Fruit fly (Drosophila melanogaster) whole organism, embryonic: Measurements from ENCODE around the gene Mur2B.
A peak's percentile ranks its signal among the peaks of the same experiment; 100 is the strongest.

Experiments
- Atf-2 ChIP-seq: fragments of 200-800 bp; sonication (Bioruptor generic); optimal IDR thresholded peaks from 2 replicates; lab custom pipeline; 2016; ENCODE audit warnings: missing biosample characterization, missing genetic modification characterization
- Bgb ChIP-seq: fragments of 200-800 bp; sonication (Bioruptor generic); IDR thresholded peaks from 2 replicates; pipeline ENCODE4 v1.3.6; 2022; ENCODE audit warnings: missing biosample characterization, missing genetic modification characterization; ENCODE audit not compliant: partially characterized antibody
- CG10147 ChIP-seq: fragments of 200-800 bp; sonication (Bioruptor generic); optimal IDR thresholded peaks from 2 replicates; lab custom pipeline; 2019; ENCODE audit warnings: missing biosample characterization, mild to moderate bottlenecking, missing genetic modification characterization, moderate library complexity
- CG11247 ChIP-seq: fragments of 200-800 bp; sonication (Bioruptor generic); IDR thresholded peaks from 2 replicates; pipeline ENCODE4 v1.3.6; 2022; ENCODE audit warnings: missing biosample characterization, missing genetic modification characterization
- CG13424 ChIP-seq: fragments of 200-800 bp; sonication (Bioruptor generic); optimal IDR thresholded peaks from 2 replicates; lab custom pipeline; 2019; ENCODE audit warnings: missing biosample characterization, mild to moderate bottlenecking, missing genetic modification characterization, moderate library complexity
- CG15011 ChIP-seq: fragments of 200-800 bp; sonication (Bioruptor generic); optimal IDR thresholded peaks from 3 replicates; lab custom pipeline; 2018; ENCODE audit warnings: missing biosample characterization, mild to moderate bottlenecking, missing genetic modification characterization
- CG17829 ChIP-seq: fragments of 200-800 bp; optimal IDR thresholded peaks from 2 replicates; lab custom pipeline; 2019; ENCODE audit warnings: missing biosample characterization, mild to moderate bottlenecking, missing genetic modification characterization, moderate library complexity
- CG2678 ChIP-seq: fragments of 200-800 bp; sonication (Bioruptor generic); optimal IDR thresholded peaks from 3 replicates; lab custom pipeline; 2019; ENCODE audit warnings: missing biosample characterization, mild to moderate bottlenecking, missing genetic modification characterization, moderate library complexity
- CG2712 ChIP-seq: fragments of 200-800 bp; optimal IDR thresholded peaks from 3 replicates; lab custom pipeline; 2019; ENCODE audit warnings: missing biosample characterization, mild to moderate bottlenecking, missing genetic modification characterization, moderate library complexity
- CG32772 ChIP-seq: fragments of 200-800 bp; sonication (Bioruptor generic); IDR thresholded peaks from 2 replicates; pipeline ENCODE4 v1.3.6; 2022; ENCODE audit warnings: missing biosample characterization, missing genetic modification characterization
- CG3407 ChIP-seq: fragments of 200-800 bp; sonication (Bioruptor generic); optimal IDR thresholded peaks from 2 replicates; lab custom pipeline; 2018; ENCODE audit warnings: missing biosample characterization, mild to moderate bottlenecking, missing genetic modification characterization
- CG3838 ChIP-seq: fragments of 200-800 bp; sonication (Bioruptor generic); optimal IDR thresholded peaks from 3 replicates; lab custom pipeline; 2016; ENCODE audit warnings: missing biosample characterization, missing genetic modification characterization
- CG4328 ChIP-seq: fragments of 200-800 bp; sonication (Bioruptor generic); optimal IDR thresholded peaks from 3 replicates; lab custom pipeline; 2017; ENCODE audit warnings: missing biosample characterization, missing genetic modification reagents, missing genetic modification characterization
- CG6791 ChIP-seq: fragments of 200-800 bp; sonication (Bioruptor generic); IDR thresholded peaks from 3 replicates; pipeline ENCODE4 v1.3.6; 2022; ENCODE audit warnings: missing biosample characterization, missing genetic modification characterization; ENCODE audit not compliant: partially characterized antibody
- CG7271 ChIP-seq: fragments of 200-800 bp; sonication (Bioruptor generic); optimal IDR thresholded peaks from 2 replicates; lab custom pipeline; 2018; ENCODE audit warnings: missing biosample characterization, mild to moderate bottlenecking, missing genetic modification characterization, moderate library complexity
- Chrac-16 ChIP-seq: fragments of 200-800 bp; sonication (Bioruptor generic); optimal IDR thresholded peaks from 3 replicates; lab custom pipeline; 2016; ENCODE audit warnings: missing biosample characterization, missing genetic modification characterization
- CrebB ChIP-seq: fragments of 200-800 bp; sonication (Bioruptor generic); optimal IDR thresholded peaks from 3 replicates; lab custom pipeline; 2018; ENCODE audit warnings: missing biosample characterization, mild to moderate bottlenecking, missing genetic modification characterization
- D ChIP-seq, 2 experiments: fragments of 200-800 bp in 1 of 2; fragments of >200 bp in 1 of 2; sonication (Bioruptor generic) in 1 of 2; optimal IDR thresholded peaks; 2 replicates in 1 of 2; 3 replicates in 1 of 2; lab custom pipeline; 2017; ENCODE audit warnings: mild to moderate bottlenecking in 1 of 2, missing biosample characterization in 1 of 2, missing genetic modification characterization in 1 of 2, missing genetic modification reagents in 1 of 2
- Dip2 ChIP-seq: fragments of 200-800 bp; sonication (Bioruptor generic); IDR thresholded peaks from 2 replicates; pipeline ENCODE4 v1.3.6; 2022; ENCODE audit warnings: missing biosample characterization, missing genetic modification characterization
- Dref ChIP-seq: fragments of 200-800 bp; sonication (Bioruptor generic); IDR thresholded peaks from 2 replicates; pipeline ENCODE4 v1.3.6; 2022; ENCODE audit warnings: missing biosample characterization, missing genetic modification characterization
- Ets65A ChIP-seq: fragments of 200-800 bp; sonication (Bioruptor generic); peaks from one replicate; lab custom pipeline; 2016; ENCODE audit warnings: missing biosample characterization, missing genetic modification characterization
- Fer3 ChIP-seq: fragments of 200-800 bp; sonication (Bioruptor generic); optimal IDR thresholded peaks from 2 replicates; lab custom pipeline; 2018; ENCODE audit warnings: missing biosample characterization, mild to moderate bottlenecking, missing genetic modification characterization, moderate library complexity
- HLH54F ChIP-seq: fragments of 200-800 bp; sonication (Bioruptor generic); optimal IDR thresholded peaks from 3 replicates; lab custom pipeline; 2016; ENCODE audit warnings: missing biosample characterization, missing genetic modification characterization
- Hmr ChIP-seq: fragments of 200-800 bp; sonication (Bioruptor generic); optimal IDR thresholded peaks from 3 replicates; lab custom pipeline; 2017; ENCODE audit warnings: mild to moderate bottlenecking, missing biosample characterization, missing genetic modification reagents, missing genetic modification characterization
- Hr51 ChIP-seq, 2 experiments: fragments of 200-800 bp; sonication (Bioruptor generic); optimal IDR thresholded peaks; 2 replicates in 1 of 2; 3 replicates in 1 of 2; lab custom pipeline; 2016 to 2018; ENCODE audit warnings: missing biosample characterization in 2 of 2, missing genetic modification characterization in 2 of 2, mild to moderate bottlenecking in 1 of 2, moderate library complexity in 1 of 2
- Hr78 ChIP-seq, 2 experiments: fragments of 200-800 bp in 1 of 2; fragments of >200 bp in 1 of 2; sonication (Bioruptor generic) in 1 of 2; optimal IDR thresholded peaks; 2 replicates each; lab custom pipeline; 2017 to 2019; ENCODE audit warnings: missing biosample characterization in 2 of 2, missing genetic modification characterization in 2 of 2, mild to moderate bottlenecking in 1 of 2, moderate library complexity in 1 of 2
- Mad ChIP-seq: fragments of 200-800 bp; sonication (Bioruptor generic); optimal IDR thresholded peaks from 2 replicates; lab custom pipeline; 2016; ENCODE audit warnings: missing biosample characterization, missing genetic modification characterization
- Mrtf ChIP-seq: fragments of 200-800 bp; sonication (Bioruptor generic); IDR thresholded peaks from 3 replicates; pipeline ENCODE4 v1.3.6; 2022; ENCODE audit warnings: missing biosample characterization, missing genetic modification characterization
- NFAT ChIP-seq: fragments of 200-800 bp; sonication (Bioruptor generic); IDR thresholded peaks from 2 replicates; pipeline ENCODE4 v1.3.6; 2022; ENCODE audit warnings: missing biosample characterization, missing genetic modification characterization
- Oli ChIP-seq: fragments of 200-800 bp; sonication (Bioruptor generic); optimal IDR thresholded peaks from 2 replicates; lab custom pipeline; 2018; ENCODE audit warnings: missing biosample characterization, mild to moderate bottlenecking, missing genetic modification characterization, moderate library complexity
- Pdp1 ChIP-seq, 2 experiments: fragments of 200-800 bp; sonication (Bioruptor generic); optimal IDR thresholded peaks; 3 replicates each; lab custom pipeline; 2016; ENCODE audit warnings: missing biosample characterization in 2 of 2, missing genetic modification characterization in 2 of 2, mild to moderate bottlenecking in 1 of 2, moderate library complexity in 1 of 2
- amos ChIP-seq: fragments of 200-800 bp; sonication (Bioruptor generic); IDR thresholded peaks from 2 replicates; pipeline ENCODE4 v1.3.6; 2022; ENCODE audit warnings: missing biosample characterization, missing genetic modification characterization; ENCODE audit not compliant: partially characterized antibody
- ara ChIP-seq: fragments of 200-800 bp; sonication (Bioruptor generic); IDR thresholded peaks from 2 replicates; pipeline ENCODE4 v1.3.6; 2022; ENCODE audit warnings: missing biosample characterization, missing genetic modification characterization
- ase ChIP-seq: fragments of 200-800 bp; sonication (Bioruptor generic); IDR thresholded peaks from 3 replicates; pipeline ENCODE4 v1.3.6; 2022; ENCODE audit warnings: missing biosample characterization, missing genetic modification characterization
- bowl ChIP-seq: fragments of 200-800 bp; sonication (Bioruptor generic); IDR thresholded peaks from 2 replicates; pipeline ENCODE4 v1.3.6; 2022; ENCODE audit warnings: missing biosample characterization, missing genetic modification characterization
- cas ChIP-seq: fragments of 200-800 bp; sonication (Bioruptor generic); IDR thresholded peaks from 2 replicates; pipeline ENCODE4 v1.3.6; 2022; ENCODE audit warnings: missing biosample characterization, missing genetic modification characterization
- cato ChIP-seq: fragments of 200-800 bp; sonication (Bioruptor generic); optimal IDR thresholded peaks from 2 replicates; lab custom pipeline; 2016; ENCODE audit warnings: missing biosample characterization, missing genetic modification characterization, borderline replicate concordance
- chif ChIP-seq, 2 experiments: fragments of 200-800 bp; sonication (Bioruptor generic); optimal IDR thresholded peaks; 3 replicates each; lab custom pipeline; 2016; ENCODE audit warnings: missing biosample characterization in 2 of 2, missing genetic modification characterization in 2 of 2
- dmrt99B ChIP-seq: fragments of 200-800 bp; sonication (Bioruptor generic); optimal IDR thresholded peaks from 2 replicates; lab custom pipeline; 2018; ENCODE audit warnings: missing biosample characterization, mild to moderate bottlenecking, missing genetic modification characterization, moderate library complexity
- fd102C ChIP-seq: fragments of 200-800 bp; sonication (Bioruptor generic); optimal IDR thresholded peaks from 2 replicates; lab custom pipeline; 2018; ENCODE audit warnings: missing biosample characterization, mild to moderate bottlenecking, missing genetic modification characterization, moderate library complexity
- her ChIP-seq: fragments of 200-800 bp; sonication (Bioruptor generic); optimal IDR thresholded peaks from 2 replicates; lab custom pipeline; 2016; ENCODE audit warnings: missing biosample characterization, missing genetic modification characterization
- inv ChIP-seq: fragments of 200-800 bp; sonication (Bioruptor generic); IDR thresholded peaks from 2 replicates; pipeline ENCODE4 v1.3.6; 2022; ENCODE audit warnings: missing biosample characterization, missing genetic modification characterization; ENCODE audit not compliant: partially characterized antibody
- lab ChIP-seq: fragments of 200-800 bp; sonication (Bioruptor generic); optimal IDR thresholded peaks from 3 replicates; lab custom pipeline; 2017; ENCODE audit warnings: missing biosample characterization, missing genetic modification characterization, mild to moderate bottlenecking, moderate library complexity, missing genetic modification reagents
- lola ChIP-seq, 3 experiments: fragments of >200 bp in 2 of 3; fragments of 200-800 bp in 1 of 3; sonication (Bioruptor generic) in 1 of 3; optimal IDR thresholded peaks; 2 replicates each; lab custom pipeline; 2017 to 2019; ENCODE audit warnings: missing biosample characterization in 3 of 3, missing genetic modification characterization in 3 of 3, mild to moderate bottlenecking in 1 of 3, moderate library complexity in 1 of 3
- nau ChIP-seq: fragments of 200-800 bp; sonication (Bioruptor generic); optimal IDR thresholded peaks from 3 replicates; lab custom pipeline; 2017; ENCODE audit warnings: missing biosample characterization, mild to moderate bottlenecking, missing genetic modification characterization, missing genetic modification reagents
- pita ChIP-seq: fragments of 200-800 bp; sonication (Bioruptor generic); optimal IDR thresholded peaks from 2 replicates; lab custom pipeline; 2017; ENCODE audit warnings: missing biosample characterization, mild to moderate bottlenecking, missing genetic modification characterization
- ro ChIP-seq: fragments of 200-800 bp; sonication (Bioruptor generic); IDR thresholded peaks from 2 replicates; pipeline ENCODE4 v1.3.6; 2022; ENCODE audit warnings: missing biosample characterization, missing genetic modification characterization
- slbo ChIP-seq: fragments of 200-800 bp; sonication (Bioruptor generic); IDR thresholded peaks from 2 replicates; pipeline ENCODE4 v1.3.6; 2022; ENCODE audit warnings: missing biosample characterization, missing genetic modification characterization
- tap ChIP-seq: fragments of 200-800 bp; optimal IDR thresholded peaks from 3 replicates; lab custom pipeline; 2019; ENCODE audit warnings: missing biosample characterization, mild to moderate bottlenecking, missing genetic modification characterization, moderate library complexity
- toy ChIP-seq: fragments of 200-800 bp; sonication (Bioruptor generic); IDR thresholded peaks from 2 replicates; pipeline ENCODE4 v1.3.6; 2022; ENCODE audit warnings: missing biosample characterization, missing genetic modification characterization

Gene Mur2B

DNA sequence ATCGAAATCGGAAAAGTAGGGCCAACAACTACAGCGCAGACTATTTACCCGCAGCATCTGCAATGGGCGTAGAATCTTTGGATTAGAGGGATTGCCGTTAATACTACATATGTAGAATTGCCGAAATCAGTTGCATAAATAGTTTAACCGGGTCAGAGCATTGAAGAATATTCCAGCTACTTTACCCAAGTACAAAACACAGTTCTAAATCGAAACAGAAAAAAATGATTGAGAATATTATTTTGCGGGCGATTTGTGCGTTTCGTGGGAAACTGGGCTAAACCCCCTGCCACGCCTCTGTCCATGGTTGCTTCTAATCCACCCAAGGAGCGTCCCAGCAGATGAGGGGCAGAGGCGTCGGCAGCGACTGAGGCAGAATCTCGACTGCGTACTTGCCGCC is 88.3 kb downstream of the Mur2B start (continued):
- TF ChIP-seq lola (GFP tag; optimal IDR thresholded peaks at IDR 0.05; lab: Kevin White, UChicago): no peak
- TF ChIP-seq Dref: no peak
- no peak for TF ChIP-seq CG32772 (GFP tag; lab: Robert Waterston, UW)
- TF ChIP-seq CG3407 (GFP tag; lab: Kevin White, UChicago): no peak
- no peak for TF ChIP-seq Pdp1 (GFP tag; optimal IDR thresholded peaks at IDR 0.05; lab: Kevin White, UChicago)
- peak; percentile 19; the same call in 1 of the 2 replicates for TF ChIP-seq slbo (GFP tag; lab: Robert Waterston, UW)
- TF ChIP-seq tap (tag; lab: Kevin White, UChicago): no peak
- TF ChIP-seq cas: no peak
- no peak for TF ChIP-seq Chrac-16 (GFP tag; lab: Kevin White, UChicago)
- no peak for TF ChIP-seq D (optimal IDR thresholded peaks at IDR 0.05; lab: Kevin White, UChicago)
- TF ChIP-seq D (GFP tag; optimal IDR thresholded peaks at IDR 0.05; lab: Kevin White, UChicago): no peak
- TF ChIP-seq ase (GFP tag; lab: Robert Waterston, UW): no peak
- TF ChIP-seq pita (GFP tag; lab: Kevin White, UChicago): no peak
- TF ChIP-seq Mad: no peak
- TF ChIP-seq Bgb: no peak
- no peak for TF ChIP-seq cato
- no peak for TF ChIP-seq CG2712 (tag; lab: Kevin White, UChicago)
- TF ChIP-seq CG11247 (GFP tag; lab: Robert Waterston, UW): no peak
- TF ChIP-seq CG7271: no peak
- no peak for TF ChIP-seq inv (GFP tag; lab: Robert Waterston, UW)
- TF ChIP-seq CG17829 (tag; lab: Kevin White, UChicago): no peak
- no peak for TF ChIP-seq Hr78 (GFP tag; optimal IDR thresholded peaks at IDR 0.05; lab: Kevin White, UChicago)
- no peak for TF ChIP-seq CG3838 (GFP tag; lab: Kevin White, UChicago)
- no peak for TF ChIP-seq amos (GFP tag; lab: Robert Waterston, UW)
- TF ChIP-seq ro (GFP tag; lab: Robert Waterston, UW): no peak
- peak; percentile 31 for TF ChIP-seq lab
- peak; percentile 26 for TF ChIP-seq Hmr (GFP tag; lab: Kevin White, UChicago)
- TF ChIP-seq Dip2: no peak
- TF ChIP-seq her (GFP tag; lab: Kevin White, UChicago): no peak
- no peak for TF ChIP-seq NFAT
- TF ChIP-seq CG6791 (GFP tag; lab: Robert Waterston, UW): no peak
- TF ChIP-seq toy: no peak
- TF ChIP-seq nau (GFP tag; lab: Kevin White, UChicago): no peak
- TF ChIP-seq CG13424 (tag; lab: Kevin White, UChicago): peak; percentile 34
- peak; percentile 28 for TF ChIP-seq dmrt99B (tag; lab: Kevin White, UChicago)
- TF ChIP-seq bowl (GFP tag; lab: Robert Waterston, UW): no peak
- no peak for TF ChIP-seq Atf-2 (GFP tag; lab: Kevin White, UChicago)
- no peak for TF ChIP-seq HLH54F
- TF ChIP-seq Hr51 (GFP tag; optimal IDR thresholded peaks at IDR 0.05; lab: Kevin White, UChicago): peak in 1 of 2 experiments; percentile 2
- no peak for TF ChIP-seq ara
- no peak for TF ChIP-seq CG4328 (GFP tag; lab: Kevin White, UChicago)
- no peak for TF ChIP-seq CG15011
- no peak for TF ChIP-seq Fer3
- no peak for TF ChIP-seq Mrtf
- peak; percentile 49 for TF ChIP-seq CG2678 (tag; lab: Kevin White, UChicago)
- TF ChIP-seq CrebB (tag; lab: Kevin White, UChicago): no peak
- no peak for TF ChIP-seq fd102C (GFP tag; lab: Kevin White, UChicago)
- TF ChIP-seq Ets65A (GFP tag; lab: Kevin White, UChicago): no peak
- TF ChIP-seq Oli (tag; lab: Kevin White, UChicago): peak; percentile 3
- peak; percentile 29 for TF ChIP-seq CG10147 (GFP tag; lab: Kevin White, UChicago)
- no peak for TF ChIP-seq chif (GFP tag; optimal IDR thresholded peaks at IDR 0.05; lab: Kevin White, UChicago)
